Fruit fly (Drosophila melanogaster) whole organism, wandering third instar larva: ENCODE data around the gene CG7275.

Experiments used
- Dfd ChIP-seq: fragments of >200 bp; optimal IDR thresholded peaks from 2 replicates; lab custom pipeline; 2017; ENCODE audit warnings: missing biosample characterization, missing genetic modification characterization
- Rel ChIP-seq, 2 experiments: fragments of 200-800 bp; sonication (Bioruptor generic) in 1 of 2; optimal IDR thresholded peaks; 2 replicates in 1 of 2; 3 replicates in 1 of 2; lab custom pipeline; 2016 to 2019; ENCODE audit warnings: mild to moderate bottlenecking in 2 of 2, missing biosample characterization in 2 of 2, missing genetic modification characterization in 2 of 2, moderate library complexity in 1 of 2
- h ChIP-seq: fragments of 200-800 bp; sonication (Bioruptor generic); optimal IDR thresholded peaks from 3 replicates; lab custom pipeline; 2016; ENCODE audit warnings: missing biosample characterization, mild to moderate bottlenecking, missing genetic modification characterization

DNA sequence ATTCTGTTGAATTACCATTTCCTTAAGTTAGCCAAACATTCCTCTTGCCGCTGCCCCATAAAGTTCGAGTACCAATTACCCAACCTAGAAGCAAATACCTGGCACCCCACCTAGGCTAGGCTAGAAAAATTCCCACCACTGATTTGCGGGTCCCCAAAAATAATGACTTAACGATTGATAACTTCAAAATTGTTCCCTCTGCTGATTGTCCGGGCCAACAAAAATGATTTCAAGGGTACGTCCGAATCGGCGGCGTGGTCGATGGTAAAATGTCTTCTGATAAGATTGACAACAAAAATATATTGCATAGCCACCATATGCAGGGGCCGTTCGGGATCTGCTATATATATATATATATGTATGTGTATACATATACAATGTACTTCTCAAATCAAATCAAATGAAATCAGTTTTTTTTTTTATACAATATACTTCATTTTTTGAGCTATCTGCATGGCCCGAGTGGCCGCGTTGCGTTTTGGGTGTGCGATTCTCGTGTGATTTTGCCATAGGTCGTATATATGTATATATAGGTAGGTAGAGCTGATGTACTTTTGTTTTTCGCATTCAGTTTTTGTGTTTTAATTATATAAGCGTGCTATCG, 48.5 kb downstream of the CG7275 start:
- TF ChIP-seq Rel (GFP tag; optimal IDR thresholded peaks at IDR 0.05; lab: Kevin White, UChicago) = peak; percentile 52
- peak; percentile 95 for TF ChIP-seq Rel (tag; optimal IDR thresholded peaks at IDR 0.05; lab: Kevin White, UChicago)
- TF ChIP-seq Dfd (GFP tag; lab: Kevin White, UChicago) = no peak
- no peak for TF ChIP-seq h (GFP tag; lab: Kevin White, UChicago)
